Worm (Caenorhabditis elegans) whole organism, L4 larva: ENCODE data around the gene nhr-176.

ENCODE experiments used
- F10B5.3 ChIP-seq: sonication (generic microtip); optimal IDR thresholded peaks from 2 replicates; lab custom pipeline; 2016; ENCODE audit warnings: mild to moderate bottlenecking, missing genetic modification characterization, missing compliant biosample characterization
- ceh-28 ChIP-seq: fragments of 150-350 bp; optimal IDR thresholded peaks from 2 replicates; lab custom pipeline; 2014; ENCODE audit warnings: missing biosample characterization, missing genetic modification reagents, missing genetic modification characterization
- ces-1 ChIP-seq: fragments of 150-350 bp; sonication (generic microtip); optimal IDR thresholded peaks from 4 replicates; lab custom pipeline; 2014; ENCODE audit warnings: missing biosample characterization, missing genetic modification reagents, missing genetic modification characterization
- daf-16 ChIP-seq, 3 experiments: sonication (generic microtip); optimal IDR thresholded peaks; 2 replicates each; lab custom pipeline; 2016 to 2017; ENCODE audit warnings: missing genetic modification characterization in 3 of 3, missing genetic modification reagents in 3 of 3, mild to moderate bottlenecking in 2 of 3, missing compliant biosample characterization in 2 of 3, missing biosample characterization in 1 of 3, moderate library complexity in 1 of 3
- dmd-6 ChIP-seq: fragments of 200-800 bp; sonication (Bioruptor generic); IDR thresholded peaks from 2 replicates; pipeline ENCODE4 v1.3.6; 2022; ENCODE audit warnings: missing genetic modification reagents, missing genetic modification characterization, missing compliant biosample characterization
- dve-1 ChIP-seq: sonication (generic microtip); optimal IDR thresholded peaks from 2 replicates; lab custom pipeline; 2017; ENCODE audit warnings: antibody characterized with exemption, mild to moderate bottlenecking, missing genetic modification characterization, missing compliant biosample characterization; ENCODE audit not compliant: insufficient read depth
- egl-27 ChIP-seq: sonication (generic microtip); optimal IDR thresholded peaks from 3 replicates; lab custom pipeline; 2017; ENCODE audit warnings: missing biosample characterization, missing genetic modification reagents, missing genetic modification characterization
- fkh-10 ChIP-seq: fragments of 150-350 bp; optimal IDR thresholded peaks from 2 replicates; lab custom pipeline; 2014; ENCODE audit warnings: missing biosample characterization, missing genetic modification reagents, missing genetic modification characterization
- gei-8 ChIP-seq: fragments of 200-800 bp; sonication (Bioruptor generic); optimal IDR thresholded peaks from 2 replicates; lab custom pipeline; 2018; ENCODE audit warnings: mild to moderate bottlenecking, missing genetic modification characterization, missing compliant biosample characterization
- lin-29 ChIP-seq: fragments of 200-800 bp; sonication (Bioruptor generic); IDR thresholded peaks from 2 replicates; pipeline ENCODE4 v1.3.6; 2022; ENCODE audit warnings: missing genetic modification reagents, missing genetic modification characterization, missing compliant biosample characterization
- mes-2 ChIP-seq: sonication (generic microtip); optimal IDR thresholded peaks from 2 replicates; lab custom pipeline; 2016; ENCODE audit warnings: missing genotype, mild to moderate bottlenecking, missing genetic modification characterization, missing compliant biosample characterization; ENCODE audit not compliant: poor library complexity, severe bottlenecking
- nhr-102 ChIP-seq: sonication (generic microtip); optimal IDR thresholded peaks from 2 replicates; lab custom pipeline; 2016; ENCODE audit warnings: mild to moderate bottlenecking, missing genetic modification characterization, moderate library complexity, missing compliant biosample characterization
- nhr-28 ChIP-seq: fragments of 150-350 bp; optimal IDR thresholded peaks from 2 replicates; lab custom pipeline; 2014; ENCODE audit warnings: missing biosample characterization, missing genetic modification characterization
- pha-4 ChIP-seq, 2 experiments: fragments of 150-350 bp in 1 of 2; fragments of 200-800 bp in 1 of 2; sonication (Bioruptor generic) in 1 of 2; IDR thresholded peaks in 1 of 2; optimal IDR thresholded peaks in 1 of 2; 2 replicates each; pipeline versions ENCODE4 v1.3.6 to Lab custom; 2014 to 2022; ENCODE audit warnings: missing genetic modification characterization in 2 of 2, missing genetic modification reagents in 2 of 2, missing biosample characterization in 1 of 2, missing compliant biosample characterization in 1 of 2
- pqm-1 ChIP-seq: sonication (generic microtip); optimal IDR thresholded peaks from 2 replicates; lab custom pipeline; 2017; ENCODE audit warnings: missing biosample characterization, missing genetic modification characterization
- tra-1 ChIP-seq: fragments of 200-800 bp; sonication (Bioruptor generic); IDR thresholded peaks from 2 replicates; pipeline ENCODE4 v1.3.6; 2022; ENCODE audit warnings: missing genetic modification reagents, missing genetic modification characterization, missing compliant biosample characterization
- unc-62 ChIP-seq, 3 experiments: fragments of 150-350 bp in 1 of 3; sonication (generic microtip); optimal IDR thresholded peaks in 2 of 3; peaks in 1 of 3; 1 replicate in 1 of 3; 2 replicates in 2 of 3; lab custom pipeline; 2014 to 2017; ENCODE audit warnings: missing biosample characterization in 3 of 3, missing genetic modification characterization in 3 of 3, missing genetic modification reagents in 3 of 3, missing genotype in 1 of 3
- ztf-7 ChIP-seq: fragments of 150-350 bp; optimal IDR thresholded peaks from 2 replicates; lab custom pipeline; 2014; ENCODE audit warnings: missing biosample characterization, missing genetic modification characterization

The nhr-176 gene

ce11 chrV:16120922-16121321, 49.8 kb downstream of the nhr-176 start, which contains the start of gene skr-3:
Gene skr-3 (plus strand): TSS chrV:16121084.
- no peak for TF ChIP-seq ceh-28 (tag; lab: Kevin White, UChicago)
- no peak for TF ChIP-seq daf-16 (GFP tag; optimal IDR thresholded peaks at IDR 0.05; lab: Kevin White, UChicago)
- TF ChIP-seq daf-16 (tag; optimal IDR thresholded peaks at IDR 0.05; lab: Kevin White, UChicago), result peak; percentile 66
- no peak for TF ChIP-seq lin-29
- TF ChIP-seq egl-27 (tag; lab: Kevin White, UChicago), result no peak
- no peak for TF ChIP-seq ces-1 (GFP tag; lab: Kevin White, UChicago)
- TF ChIP-seq ztf-7 (tag; lab: Kevin White, UChicago), result no peak
- peak; percentile 54 for TF ChIP-seq pqm-1 (tag; lab: Kevin White, UChicago)
- no peak for TF ChIP-seq fkh-10 (GFP tag; lab: Kevin White, UChicago)
- TF ChIP-seq dve-1 (tag; lab: Kevin White, UChicago), result peak; percentile 45
- peak; percentile 61 for TF ChIP-seq nhr-28 (tag; lab: Kevin White, UChicago)
- TF ChIP-seq mes-2 (tag; lab: Kevin White, UChicago), result no peak
- TF ChIP-seq dmd-6 (GFP tag; lab: Robert Waterston, UW), result peak; percentile 49; the same call in 1 of the 2 replicates
- peak in 1 of 2 experiments; percentile 14 for TF ChIP-seq unc-62 (GFP tag; optimal IDR thresholded peaks at IDR 0.05 in 1 of 2; lab: Kevin White, UChicago)
- no peak for TF ChIP-seq unc-62 (tag; optimal IDR thresholded peaks at IDR 0.05; lab: Kevin White, UChicago)
- 0 out of 2 replicates have a peak, but pooled peaks have one; percentile 49 for TF ChIP-seq tra-1 (GFP tag; lab: Robert Waterston, UW)
- TF ChIP-seq, all 104 proteins: peak for 7

- TF ChIP-seq pqm-1 (tag; lab: Kevin White, UChicago) (peak; percentile 1), daf-16 (GFP tag; optimal IDR thresholded peaks at IDR 0.05; lab: Kevin White, UChicago) (no peak), daf-16 (tag; optimal IDR thresholded peaks at IDR 0.05; lab: Kevin White, UChicago) (peak; percentile 29), dve-1 (tag; lab: Kevin White, UChicago) (peak; percentile 32), nhr-102 (tag; lab: Kevin White, UChicago) (no peak), gei-8 (GFP tag; lab: Kevin White, UChicago) (no peak), pha-4 (GFP tag; IDR thresholded peaks at IDR 0.05; lab: Robert Waterston, UW) (no peak), pha-4 (tag; optimal IDR thresholded peaks at IDR 0.05; lab: Kevin White, UChicago) (peak; percentile 7), nhr-28 (tag; lab: Kevin White, UChicago) (peak; percentile 60), dmd-6 (GFP tag; lab: Robert Waterston, UW) (peak; percentile 12; the same call in 1 of the 2 replicates), F10B5.3 (tag; lab: Kevin White, UChicago) (no peak)
Observed at ce11 chrV:16121451-16121850, 50.3 kb downstream of the nhr-176 start.
